Worm (Caenorhabditis elegans) whole organism, young adult: ENCODE results near the gene gldi-5.
"Not testable (repeated sequence)": the region's sequence is repeated elsewhere in the genome, so short reads cannot be mapped to it uniquely, and the experiment has no call there.

Experiments
- B0261.1 ChIP-seq: sonication (generic microtip); optimal IDR thresholded peaks from 2 replicates; lab custom pipeline; 2016; ENCODE audit warnings: mild to moderate bottlenecking, missing genetic modification characterization, moderate library complexity, missing compliant biosample characterization
- T07F8.4 ChIP-seq: sonication (generic microtip); optimal IDR thresholded peaks from 2 replicates; lab custom pipeline; 2016; ENCODE audit warnings: mild to moderate bottlenecking, missing genetic modification characterization, moderate library complexity, missing compliant biosample characterization
- madf-8 ChIP-seq: fragments of 200-800 bp; sonication (Bioruptor generic); conservative IDR thresholded peaks from 2 replicates; pipeline ENCODE4 v1.3.6; 2022; ENCODE audit warnings: missing genetic modification reagents, missing genetic modification characterization, missing compliant biosample characterization
- pha-4 ChIP-seq: fragments of 150-350 bp; sonication (generic microtip); optimal IDR thresholded peaks from 2 replicates; lab custom pipeline; 2014; ENCODE audit warnings: missing biosample characterization, missing genetic modification reagents, missing genetic modification characterization

DNA sequence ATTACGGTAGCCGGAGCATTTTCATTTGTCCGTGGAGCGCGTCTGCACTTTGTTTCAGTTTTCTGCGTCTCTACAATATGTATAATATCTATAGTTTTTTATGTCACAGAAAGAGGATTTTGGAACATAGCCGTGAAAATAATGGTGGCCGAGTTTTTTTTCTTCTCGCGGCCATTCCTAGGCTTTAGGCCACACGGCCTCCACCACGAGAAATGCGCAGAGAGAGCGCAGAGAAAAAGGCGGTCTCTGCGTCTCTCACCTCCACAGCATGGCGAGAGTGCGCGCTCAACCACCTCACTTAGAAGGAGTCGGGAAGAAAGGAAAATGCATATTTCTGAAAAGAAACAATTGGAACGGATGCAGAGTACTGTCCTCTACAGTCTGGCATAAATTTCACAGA lies 30.9 kb downstream of the gldi-5 start:
- TF ChIP-seq T07F8.4 (tag; lab: Kevin White, UChicago); pha-4 (tag; lab: Kevin White, UChicago); B0261.1; madf-8: not testable (repeated sequence)
